Fruit fly (Drosophila melanogaster) whole organism, prepupa: Measurements from ENCODE around the gene ebd2.

ENCODE experiments used
- CG15336 ChIP-seq: fragments of 200-800 bp; sonication (Bioruptor generic); IDR thresholded peaks from 2 replicates; pipeline ENCODE4 v1.3.6; 2022; ENCODE audit warnings: missing biosample characterization, missing genetic modification characterization
- CG34406 ChIP-seq: fragments of 200-800 bp; sonication (Bioruptor generic); optimal IDR thresholded peaks from 3 replicates; lab custom pipeline; 2016; ENCODE audit warnings: missing biosample characterization, missing genetic modification characterization
- CG3919 ChIP-seq: fragments of 200-800 bp; sonication (Bioruptor generic); optimal IDR thresholded peaks from 3 replicates; lab custom pipeline; 2016; ENCODE audit warnings: missing biosample characterization, missing genetic modification characterization
- CG6854 ChIP-seq: fragments of 200-800 bp; sonication (Bioruptor generic); optimal IDR thresholded peaks from 2 replicates; lab custom pipeline; 2017; ENCODE audit warnings: missing biosample characterization, mild to moderate bottlenecking, missing genetic modification characterization

DNA sequence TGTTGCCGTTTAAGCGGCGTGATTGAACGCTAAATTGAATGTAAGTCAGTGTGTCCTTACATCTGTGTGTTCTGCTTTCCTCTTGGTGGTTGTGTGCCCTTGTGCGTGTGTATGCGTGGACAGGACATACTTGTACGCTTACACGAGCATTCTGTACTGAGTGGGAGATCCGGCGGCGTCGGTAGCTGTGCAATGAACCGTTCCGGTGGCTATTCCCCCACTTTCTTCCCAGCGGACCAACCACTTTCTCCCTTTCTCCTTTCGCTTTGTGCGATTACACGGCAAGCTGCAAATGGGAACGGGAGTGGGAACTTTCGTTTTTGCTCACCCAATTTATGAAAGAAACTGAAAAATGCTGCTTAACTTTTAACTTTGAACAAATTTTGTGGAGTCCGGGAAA, 24.4 kb downstream of the ebd2 start:
- TF ChIP-seq CG6854 (GFP tag; lab: Kevin White, UChicago), result no peak
- no peak for TF ChIP-seq CG3919
- no peak for TF ChIP-seq CG15336 (GFP tag; lab: Robert Waterston, UW)
- TF ChIP-seq CG34406 (GFP tag; lab: Kevin White, UChicago), result no peak
